Fruit fly (Drosophila melanogaster) ovary, adult (tissue): ENCODE results near the gene CG3168.

Experiments used
- CG17801 ChIP-seq: fragments of 200-800 bp; optimal IDR thresholded peaks from 2 replicates; lab custom pipeline; 2019; ENCODE audit warnings: missing biosample characterization, mild to moderate bottlenecking, missing genetic modification characterization, moderate library complexity; ENCODE audit not compliant: partially characterized antibody

The CG3168 gene

dm6 chrX:6739936-6740668 is at the start of gene CG3168:
TSS of gene CG3168 (minus strand) at chrX:6739986.
- no peak for TF ChIP-seq CG17801 (GFP tag; lab: Kevin White, UChicago)

- TF ChIP-seq CG17801 (GFP tag; lab: Kevin White, UChicago) = no peak
These were observed 39.9 kb upstream of the CG3168 start, which contains the start of gene shf for dm6 chrX:6779609-6780139. TSS of gene shf (minus strand) at chrX:6779659.

DNA sequence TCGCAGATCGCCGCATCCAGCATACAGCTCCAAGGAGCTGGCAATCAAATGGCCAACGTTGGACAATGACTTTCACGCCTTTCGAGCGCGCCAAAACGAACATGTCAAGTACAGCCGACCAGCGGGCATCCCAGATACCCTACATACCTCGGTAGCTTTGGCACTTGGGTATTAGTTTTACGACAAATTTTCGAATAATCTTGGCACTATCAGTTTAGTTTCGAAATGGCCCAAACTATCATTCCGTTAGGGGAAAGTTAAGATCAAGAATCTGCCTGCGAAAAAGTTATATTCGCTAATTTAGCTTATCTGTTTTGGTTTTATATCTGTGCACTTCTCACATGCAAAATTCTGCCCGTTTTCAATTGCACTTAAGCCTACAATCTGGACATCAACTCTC is 39.0 kb upstream of the CG3168 start:
- no peak for TF ChIP-seq CG17801 (GFP tag; lab: Kevin White, UChicago)

DNA sequence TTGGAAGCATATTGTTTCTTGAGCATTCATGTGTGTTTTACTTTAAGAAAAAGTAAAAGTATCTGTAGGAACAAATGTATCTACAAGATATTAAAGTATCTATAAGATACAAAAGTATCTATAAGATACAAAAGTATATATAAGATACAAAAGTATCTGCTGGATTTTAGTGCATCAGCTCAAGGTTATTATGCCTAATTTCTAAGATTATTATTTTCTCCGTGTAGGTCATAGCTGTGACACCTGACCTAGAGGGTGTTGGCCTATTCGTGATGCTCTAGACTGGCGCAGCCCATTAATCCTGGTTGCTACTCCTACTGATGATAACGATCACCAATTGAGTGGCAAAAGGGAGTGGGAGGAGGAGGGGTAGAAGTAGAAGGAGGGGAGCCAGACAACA is 38.3 kb upstream of the CG3168 start:
- TF ChIP-seq CG17801 (GFP tag; lab: Kevin White, UChicago) = no peak

dm6 chrX:6777394-6777793 is 37.6 kb upstream of the CG3168 start:
- TF ChIP-seq CG17801 (GFP tag; lab: Kevin White, UChicago) = no peak

DNA sequence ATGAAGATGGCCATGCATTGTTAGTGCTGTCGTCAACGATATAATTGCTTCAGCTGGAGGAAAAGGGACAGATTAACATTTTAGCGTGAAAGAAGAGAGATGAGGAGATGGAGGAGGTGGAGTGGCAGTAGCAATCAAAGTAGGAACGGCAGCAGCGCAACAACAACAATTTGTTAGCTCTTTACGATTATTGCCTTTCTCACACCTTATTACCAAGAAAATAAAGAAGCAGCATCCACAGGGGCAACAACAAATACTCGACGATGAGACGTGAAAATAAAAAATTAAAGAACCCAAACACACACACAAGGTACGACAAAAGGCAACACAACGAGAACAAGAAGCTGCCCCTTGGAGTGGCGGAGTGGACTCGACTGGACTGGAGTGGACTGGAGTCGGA is 37.1 kb upstream of the CG3168 start:
- TF ChIP-seq CG17801 (GFP tag; lab: Kevin White, UChicago) = no peak

dm6 chrX:6776274-6776673 is 36.5 kb upstream of the CG3168 start:
- no peak for TF ChIP-seq CG17801 (GFP tag; lab: Kevin White, UChicago)

dm6 chrX:6775622-6776021 is 35.8 kb upstream of the CG3168 start:
- no peak for TF ChIP-seq CG17801 (GFP tag; lab: Kevin White, UChicago)

dm6 chrX:6770924-6771323 is 31.1 kb upstream of the CG3168 start, which contains the start of gene Coq7:
TSS of gene Coq7 (plus strand) at chrX:6771225.
- TF ChIP-seq CG17801 (GFP tag; lab: Kevin White, UChicago) = peak; percentile 90

- TF ChIP-seq CG17801 (GFP tag; lab: Kevin White, UChicago) = no peak
These were observed 19.6 kb upstream of the CG3168 start for dm6 chrX:6759184-6759965.

dm6 chrX:6756175-6756718 is 16.5 kb upstream of the CG3168 start, which contains the start of gene sov:
TSS of gene sov (plus strand) at chrX:6756322.
- TF ChIP-seq CG17801 (GFP tag; lab: Kevin White, UChicago) = no peak

dm6 chrX:6751964-6752363 is 12.2 kb upstream of the CG3168 start:
- no peak for TF ChIP-seq CG17801 (GFP tag; lab: Kevin White, UChicago)

DNA sequence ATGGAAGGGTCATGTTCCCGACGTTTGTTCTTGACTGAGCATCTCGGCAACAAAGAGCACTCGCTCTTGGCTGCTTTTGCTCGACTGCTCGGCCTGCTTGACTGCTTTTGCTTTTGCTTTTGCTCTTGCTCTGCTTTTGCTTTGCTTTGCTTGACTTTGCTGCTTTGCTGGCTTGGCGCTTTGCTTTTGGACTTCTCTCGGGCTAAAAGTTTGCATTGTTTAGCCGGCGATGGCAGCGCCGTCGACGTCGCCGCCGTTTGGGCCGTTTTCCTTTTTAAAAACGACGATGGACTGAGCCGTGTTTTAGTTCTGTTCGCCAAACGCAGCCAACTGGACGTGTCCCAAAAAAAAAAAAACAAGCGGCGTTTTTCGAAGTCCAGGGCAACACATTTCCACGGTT is 7.5 kb upstream of the CG3168 start, which contains the start of gene CG14439:
Gene CG14439, plus strand, starts transcription at position 301 of the 400 bp plus-strand sequence.
- TF ChIP-seq CG17801 (GFP tag; lab: Kevin White, UChicago) = no peak

DNA sequence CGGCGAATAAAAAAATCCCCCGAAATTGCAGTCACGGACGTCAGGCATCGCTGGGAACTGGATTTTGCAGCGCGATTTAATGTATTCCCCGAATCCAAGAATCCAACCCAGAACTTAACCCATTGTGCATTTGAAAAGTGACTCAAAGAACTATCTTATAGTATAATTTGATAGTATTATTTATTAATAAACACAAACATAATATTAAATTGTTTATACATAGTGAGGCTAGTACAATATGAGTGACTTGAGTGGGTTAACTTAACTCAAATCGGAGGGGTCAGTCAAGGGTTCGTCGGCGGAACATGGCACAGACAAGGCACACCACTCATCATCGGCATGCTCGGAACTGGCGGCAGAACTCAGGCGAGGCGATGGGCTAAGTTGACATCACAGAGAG is 6.4 kb upstream of the CG3168 start:
- no peak for TF ChIP-seq CG17801 (GFP tag; lab: Kevin White, UChicago)

- no peak for TF ChIP-seq CG17801 (GFP tag; lab: Kevin White, UChicago)
These were observed 5.8 kb upstream of the CG3168 start for dm6 chrX:6745547-6745946.
